Worm (Caenorhabditis elegans): ENCODE data around the gene eef-1G.

eef-1G gene

DNA sequence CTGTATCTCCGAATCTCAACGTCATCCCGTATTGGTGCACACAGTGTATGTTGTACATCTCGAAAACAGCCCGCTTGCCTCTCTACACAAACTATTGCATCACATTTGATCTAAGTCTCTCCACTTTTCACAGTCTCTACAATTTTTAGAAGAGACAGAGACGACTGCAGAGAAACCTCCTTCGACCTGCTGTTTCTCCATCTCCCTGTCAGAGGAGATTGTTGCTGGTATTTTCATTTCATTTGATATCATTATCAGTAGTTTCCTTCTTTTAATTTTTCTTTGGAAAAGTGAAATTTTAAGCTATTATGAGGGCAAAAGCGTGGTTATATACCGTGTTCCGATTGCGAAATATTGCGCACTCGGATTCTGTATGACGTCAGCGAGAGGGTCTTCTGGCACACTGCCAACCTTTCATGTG is 24.9 kb upstream of the eef-1G start:
- TF ChIP-seq K12H6.12 (tag; optimal IDR thresholded peaks at IDR 0.05), result peak; percentile 42
- no peak for TF ChIP-seq mel-28 (tag; optimal IDR thresholded peaks at IDR 0.05; ENCODE audit: borderline replicate concordance)
- peak; percentile 96 for TF ChIP-seq nhr-80 (tag; optimal IDR thresholded peaks at IDR 0.05)
- peak; percentile 95 for TF ChIP-seq cebp-1 (GFP tag; IDR thresholded peaks at IDR 0.05)
- peak; percentile 99 for TF ChIP-seq cebp-1 (tag; optimal IDR thresholded peaks at IDR 0.05)
- peak in 1 of 2 experiments; percentile 53 for TF ChIP-seq let-607 (tag; optimal IDR thresholded peaks at IDR 0.05)
- no peak for TF ChIP-seq Y79H2A.3 (GFP tag; conservative IDR thresholded peaks at IDR 0.05)
- TF ChIP-seq madf-10 (tag; optimal IDR thresholded peaks at IDR 0.05), result peak; percentile 62
- TF ChIP-seq F55B11.4 (tag; optimal IDR thresholded peaks at IDR 0.05; ENCODE audit: borderline replicate concordance, insufficient read depth), result no peak
- no peak for TF ChIP-seq F57C9.4 (tag; optimal IDR thresholded peaks at IDR 0.05)
- TF ChIP-seq Y53G8AR.9 (GFP tag; conservative IDR thresholded peaks at IDR 0.05), result no peak
- no peak for TF ChIP-seq nhr-27 (tag; optimal IDR thresholded peaks at IDR 0.05)
- TF ChIP-seq ceh-40 (GFP tag; IDR thresholded peaks at IDR 0.05), result no peak
- TF ChIP-seq let-526 (GFP tag; IDR thresholded peaks at IDR 0.05), result 0 out of 2 replicates have a peak, but pooled peaks have one; percentile 5
- TF ChIP-seq nhr-90 (tag; optimal IDR thresholded peaks at IDR 0.05), result peak; percentile 57
- TF ChIP-seq madf-8 (GFP tag; conservative IDR thresholded peaks at IDR 0.05), result no peak
- TF ChIP-seq lag-1 (GFP tag; IDR thresholded peaks at IDR 0.05), result no peak
- no peak for TF ChIP-seq F39B2.1 (GFP tag; IDR thresholded peaks at IDR 0.05)
- no peak for TF ChIP-seq athp-1 (tag; optimal IDR thresholded peaks at IDR 0.05)
- TF ChIP-seq snpc-1.3 (tag; optimal IDR thresholded peaks at IDR 0.05; ENCODE audit: insufficient read depth), result no peak
- no peak for TF ChIP-seq ztf-28 (GFP tag; IDR thresholded peaks at IDR 0.05)
- TF ChIP-seq nhr-179 (tag; optimal IDR thresholded peaks at IDR 0.05), result no peak
- TF ChIP-seq die-1 (tag; optimal IDR thresholded peaks at IDR 0.05), result no peak
- no peak for TF ChIP-seq nhr-120 (GFP tag; IDR thresholded peaks at IDR 0.05)
- no peak for TF ChIP-seq ccch-3 (GFP tag; optimal IDR thresholded peaks at IDR 0.05)
- TF ChIP-seq D2030.7 (GFP tag; IDR thresholded peaks at IDR 0.05), result no peak
- peak; percentile 73 for TF ChIP-seq attf-5 (GFP tag; optimal IDR thresholded peaks at IDR 0.05)
- no peak for TF ChIP-seq F10E7.11 (tag; optimal IDR thresholded peaks at IDR 0.05)
- peak; percentile 19 for TF ChIP-seq F23B12.7 (tag; optimal IDR thresholded peaks at IDR 0.05; ENCODE audit: insufficient read depth)
- TF ChIP-seq tbp1 (GFP tag; optimal IDR thresholded peaks at IDR 0.05), result peak; percentile 4
- TF ChIP-seq hlh-26 (GFP tag; conservative IDR thresholded peaks at IDR 0.05), result no peak
- no peak for TF ChIP-seq attf-6 (GFP tag; IDR thresholded peaks at IDR 0.05)
- no peak for TF ChIP-seq bed-1 (GFP tag; IDR thresholded peaks at IDR 0.05)
- no peak for TF ChIP-seq sdz-38 (tag; optimal IDR thresholded peaks at IDR 0.05)
- TF ChIP-seq egl-44 (GFP tag; IDR thresholded peaks at IDR 0.05), result peak; percentile 71
- TF ChIP-seq mxl-1 (tag; optimal IDR thresholded peaks at IDR 0.05), result no peak
- TF ChIP-seq atf-7 (tag; optimal IDR thresholded peaks at IDR 0.05), result peak; percentile 94
- TF ChIP-seq zim-3 (tag; optimal IDR thresholded peaks at IDR 0.05), result no peak
- no peak for TF ChIP-seq lin-35 (GFP tag; optimal IDR thresholded peaks at IDR 0.05)
- peak; percentile 80 for TF ChIP-seq ztf-22 (GFP tag; optimal IDR thresholded peaks at IDR 0.05)
- TF ChIP-seq dpff-1 (tag; optimal IDR thresholded peaks at IDR 0.05), result no peak
- TF ChIP-seq T26A5.8 (tag; optimal IDR thresholded peaks at IDR 0.05), result no peak
- TF ChIP-seq Y56A3A.18 (GFP tag; IDR thresholded peaks at IDR 0.05), result no peak
- TF ChIP-seq dpl-1 (GFP tag; optimal IDR thresholded peaks at IDR 0.05), result no peak
- TF ChIP-seq zfh-2 (GFP tag; conservative IDR thresholded peaks at IDR 0.05), result no peak
- no peak for TF ChIP-seq sea-2 (GFP tag; IDR thresholded peaks at IDR 0.05)
- no peak for TF ChIP-seq F49E8.2 (tag; optimal IDR thresholded peaks at IDR 0.05; ENCODE audit: insufficient read depth)
- TF ChIP-seq ceh-27 (GFP tag; optimal IDR thresholded peaks at IDR 0.05), result peak; percentile 52
- peak; percentile 62 for TF ChIP-seq dox-1 (GFP tag; IDR thresholded peaks at IDR 0.05)

All from whole organism, young adult.